Fruit fly (Drosophila melanogaster) whole organism, embryonic: Measurements from ENCODE around the gene Cpr.

ENCODE experiments used
- Adf1 ChIP-seq: fragments of 200-800 bp; sonication (Bioruptor generic); IDR thresholded peaks from 2 replicates; pipeline ENCODE4 v1.3.6; 2022; ENCODE audit warnings: missing biosample characterization, missing genetic modification characterization
- Atf-2 ChIP-seq: fragments of 200-800 bp; sonication (Bioruptor generic); optimal IDR thresholded peaks from 2 replicates; lab custom pipeline; 2016; ENCODE audit warnings: missing biosample characterization, missing genetic modification characterization
- Blimp-1 ChIP-seq: fragments of 200-800 bp; sonication (Bioruptor generic); optimal IDR thresholded peaks from 3 replicates; lab custom pipeline; 2018; ENCODE audit warnings: missing biosample characterization, missing genetic modification characterization, mild to moderate bottlenecking, moderate library complexity, missing genetic modification reagents
- CG10267 ChIP-seq: fragments of 200-800 bp; sonication (Bioruptor generic); optimal IDR thresholded peaks from 2 replicates; lab custom pipeline; 2018; ENCODE audit warnings: missing biosample characterization, mild to moderate bottlenecking, missing genetic modification characterization, moderate library complexity
- CG10654 ChIP-seq: fragments of 200-800 bp; sonication (Bioruptor generic); optimal IDR thresholded peaks from 2 replicates; lab custom pipeline; 2016; ENCODE audit warnings: missing biosample characterization, missing genetic modification characterization
- CG11504 ChIP-seq: fragments of 200-800 bp; sonication (Bioruptor generic); optimal IDR thresholded peaks from 3 replicates; lab custom pipeline; 2019; ENCODE audit warnings: missing biosample characterization, mild to moderate bottlenecking, missing genetic modification characterization, moderate library complexity
- CG14965 ChIP-seq: fragments of 200-800 bp; sonication (Bioruptor generic); optimal IDR thresholded peaks from 2 replicates; lab custom pipeline; 2016; ENCODE audit warnings: missing biosample characterization, missing genetic modification characterization, borderline replicate concordance
- CG15696 ChIP-seq: fragments of 200-800 bp; sonication (Bioruptor generic); optimal IDR thresholded peaks from 2 replicates; lab custom pipeline; 2019; ENCODE audit warnings: missing biosample characterization, mild to moderate bottlenecking, missing genetic modification characterization, moderate library complexity
- CG17802 ChIP-seq: fragments of 200-800 bp; sonication (Bioruptor generic); optimal IDR thresholded peaks from 2 replicates; lab custom pipeline; 2018; ENCODE audit warnings: missing biosample characterization, mild to moderate bottlenecking, missing genetic modification characterization, moderate library complexity
- CG18262 ChIP-seq: fragments of 200-800 bp; optimal IDR thresholded peaks from 3 replicates; lab custom pipeline; 2019; ENCODE audit warnings: missing biosample characterization, mild to moderate bottlenecking, missing genetic modification characterization, moderate library complexity
- CG34422 ChIP-seq: fragments of 200-800 bp; sonication (Bioruptor generic); IDR thresholded peaks from 3 replicates; pipeline ENCODE4 v1.3.6; 2022; ENCODE audit warnings: missing biosample characterization, missing genetic modification characterization
- CG42726 ChIP-seq: fragments of 200-800 bp; sonication (Bioruptor generic); IDR thresholded peaks from 2 replicates; pipeline ENCODE4 v1.3.6; 2022; ENCODE audit warnings: missing biosample characterization, missing genetic modification characterization; ENCODE audit not compliant: partially characterized antibody
- CG4424 ChIP-seq: fragments of 200-800 bp; sonication (Bioruptor generic); optimal IDR thresholded peaks from 3 replicates; lab custom pipeline; 2016; ENCODE audit warnings: missing biosample characterization, missing genetic modification characterization
- CG4730 ChIP-seq: fragments of 200-800 bp; sonication (Bioruptor generic); IDR thresholded peaks from 2 replicates; pipeline ENCODE4 v1.3.6; 2022; ENCODE audit warnings: missing biosample characterization, missing genetic modification characterization
- CG4820 ChIP-seq: fragments of 200-800 bp; sonication (Bioruptor generic); optimal IDR thresholded peaks from 3 replicates; lab custom pipeline; 2016; ENCODE audit warnings: missing biosample characterization, missing genetic modification characterization
- CG5953 ChIP-seq: fragments of 200-800 bp; sonication (Bioruptor generic); IDR thresholded peaks from 2 replicates; pipeline ENCODE4 v1.3.6; 2022; ENCODE audit warnings: missing biosample characterization, missing genetic modification characterization
- CG8290 ChIP-seq, 3 experiments: fragments of 200-800 bp; sonication (Bioruptor generic); optimal IDR thresholded peaks; 2 replicates each; lab custom pipeline; 2016 to 2019; ENCODE audit warnings: missing biosample characterization in 3 of 3, missing genetic modification characterization in 3 of 3, mild to moderate bottlenecking in 2 of 3, moderate library complexity in 1 of 3
- CG9797 ChIP-seq: fragments of 200-800 bp; sonication (Bioruptor generic); optimal IDR thresholded peaks from 3 replicates; lab custom pipeline; 2018; ENCODE audit warnings: missing biosample characterization, mild to moderate bottlenecking, missing genetic modification characterization
- CG9932 ChIP-seq: fragments of 200-800 bp; sonication (Bioruptor generic); IDR thresholded peaks from 2 replicates; pipeline ENCODE4 v1.3.6; 2022; ENCODE audit warnings: missing biosample characterization, missing genetic modification characterization
- Ets65A ChIP-seq: fragments of 200-800 bp; sonication (Bioruptor generic); peaks from one replicate; lab custom pipeline; 2016; ENCODE audit warnings: missing biosample characterization, missing genetic modification characterization
- H15 ChIP-seq: fragments of 200-800 bp; sonication (Bioruptor generic); IDR thresholded peaks from 3 replicates; pipeline ENCODE4 v1.3.6; 2022; ENCODE audit warnings: missing biosample characterization, missing genetic modification characterization
- HLH3B ChIP-seq: fragments of 200-800 bp; sonication (Bioruptor generic); IDR thresholded peaks from 2 replicates; pipeline ENCODE4 v1.3.6; 2022; ENCODE audit warnings: missing biosample characterization, missing genetic modification characterization
- HLH54F ChIP-seq: fragments of 200-800 bp; sonication (Bioruptor generic); optimal IDR thresholded peaks from 3 replicates; lab custom pipeline; 2016; ENCODE audit warnings: missing biosample characterization, missing genetic modification characterization
- Hmr ChIP-seq: fragments of 200-800 bp; sonication (Bioruptor generic); optimal IDR thresholded peaks from 3 replicates; lab custom pipeline; 2017; ENCODE audit warnings: mild to moderate bottlenecking, missing biosample characterization, missing genetic modification reagents, missing genetic modification characterization
- Meics ChIP-seq: fragments of 200-800 bp; sonication (Bioruptor generic); optimal IDR thresholded peaks from 2 replicates; lab custom pipeline; 2017; ENCODE audit warnings: missing biosample characterization, mild to moderate bottlenecking, missing genetic modification characterization
- NC2β ChIP-seq: fragments of 200-800 bp; sonication (Bioruptor generic); optimal IDR thresholded peaks from 2 replicates; lab custom pipeline; 2016; ENCODE audit warnings: missing biosample characterization, missing genetic modification characterization
- Nf-YC ChIP-seq: fragments of 200-800 bp; optimal IDR thresholded peaks from 3 replicates; lab custom pipeline; 2019; ENCODE audit warnings: missing biosample characterization, mild to moderate bottlenecking, missing genetic modification characterization, moderate library complexity
- Oaz ChIP-seq: fragments of 200-800 bp; sonication (Bioruptor generic); IDR thresholded peaks from 2 replicates; pipeline ENCODE4 v1.3.6; 2022; ENCODE audit warnings: missing biosample characterization, missing genetic modification characterization
- Tbp ChIP-seq: fragments of >200 bp; optimal IDR thresholded peaks from 2 replicates; lab custom pipeline; 2018; ENCODE audit warnings: missing biosample characterization, missing genetic modification characterization
- Xbp1 ChIP-seq: fragments of 200-800 bp; sonication (Bioruptor generic); optimal IDR thresholded peaks from 3 replicates; lab custom pipeline; 2016; ENCODE audit warnings: missing biosample characterization, mild to moderate bottlenecking, missing genetic modification characterization
- ase ChIP-seq: fragments of 200-800 bp; sonication (Bioruptor generic); IDR thresholded peaks from 3 replicates; pipeline ENCODE4 v1.3.6; 2022; ENCODE audit warnings: missing biosample characterization, missing genetic modification characterization
- ash1 ChIP-seq: fragments of 200-800 bp; sonication (Bioruptor generic); optimal IDR thresholded peaks from 2 replicates; lab custom pipeline; 2018; ENCODE audit warnings: missing biosample characterization, mild to moderate bottlenecking, missing genetic modification characterization
- bcd ChIP-seq: fragments of 200-800 bp; sonication (Bioruptor generic); optimal IDR thresholded peaks from 2 replicates; lab custom pipeline; 2017; ENCODE audit warnings: missing biosample characterization, mild to moderate bottlenecking, missing genetic modification characterization
- caup ChIP-seq: fragments of 200-800 bp; sonication (Bioruptor generic); optimal IDR thresholded peaks from 3 replicates; lab custom pipeline; 2017; ENCODE audit warnings: missing biosample characterization, mild to moderate bottlenecking, missing genetic modification characterization, moderate library complexity; ENCODE audit not compliant: severe bottlenecking
- crp ChIP-seq, 2 experiments: fragments of 200-800 bp; sonication (Bioruptor generic); optimal IDR thresholded peaks; 2 replicates in 1 of 2; 3 replicates in 1 of 2; lab custom pipeline; 2017; ENCODE audit warnings: missing biosample characterization in 2 of 2, missing genetic modification characterization in 2 of 2, mild to moderate bottlenecking in 1 of 2, moderate library complexity in 1 of 2
- dmrt11E ChIP-seq: fragments of 200-800 bp; sonication (Bioruptor generic); optimal IDR thresholded peaks from 3 replicates; lab custom pipeline; 2018; ENCODE audit warnings: missing biosample characterization, mild to moderate bottlenecking, missing genetic modification characterization, moderate library complexity
- dmrt99B ChIP-seq: fragments of 200-800 bp; sonication (Bioruptor generic); optimal IDR thresholded peaks from 2 replicates; lab custom pipeline; 2018; ENCODE audit warnings: missing biosample characterization, mild to moderate bottlenecking, missing genetic modification characterization, moderate library complexity
- dpn ChIP-seq, 2 experiments: fragments of 200-800 bp; sonication (Bioruptor generic); optimal IDR thresholded peaks; 3 replicates each; lab custom pipeline; 2016; ENCODE audit warnings: missing biosample characterization in 2 of 2, missing genetic modification characterization in 2 of 2
- esg ChIP-seq: fragments of 200-800 bp; sonication (Bioruptor generic); conservative IDR thresholded peaks from 2 replicates; pipeline ENCODE4 v1.3.6; 2022; ENCODE audit warnings: missing biosample characterization, missing genetic modification characterization
- fd102C ChIP-seq: fragments of 200-800 bp; sonication (Bioruptor generic); optimal IDR thresholded peaks from 2 replicates; lab custom pipeline; 2018; ENCODE audit warnings: missing biosample characterization, mild to moderate bottlenecking, missing genetic modification characterization, moderate library complexity
- grau ChIP-seq: fragments of 200-800 bp; optimal IDR thresholded peaks from 3 replicates; lab custom pipeline; 2019; ENCODE audit warnings: missing biosample characterization, mild to moderate bottlenecking, missing genetic modification characterization, moderate library complexity
- gt ChIP-seq: fragments of 200-800 bp; sonication (Bioruptor generic); IDR thresholded peaks from 2 replicates; pipeline ENCODE4 v1.3.6; 2022; ENCODE audit warnings: missing biosample characterization, missing genetic modification characterization
- insv ChIP-seq, 2 experiments: fragments of 200-800 bp; sonication (Bioruptor generic); optimal IDR thresholded peaks; 3 replicates each; lab custom pipeline; 2016 to 2018; ENCODE audit warnings: missing biosample characterization in 2 of 2, missing genetic modification characterization in 2 of 2
- ken ChIP-seq: fragments of 200-800 bp; sonication (Bioruptor generic); IDR thresholded peaks from 3 replicates; pipeline ENCODE4 v1.3.6; 2022; ENCODE audit warnings: missing biosample characterization, missing genetic modification characterization
- otp ChIP-seq: fragments of 200-800 bp; sonication (Bioruptor generic); IDR thresholded peaks from 3 replicates; pipeline ENCODE4, ENCODE4 v1.3.6; 2022; ENCODE audit warnings: missing biosample characterization, missing genetic modification characterization
- pfk ChIP-seq: fragments of 200-800 bp; sonication (Bioruptor generic); optimal IDR thresholded peaks from 2 replicates; lab custom pipeline; 2018; ENCODE audit warnings: missing biosample characterization, mild to moderate bottlenecking, missing genetic modification characterization, moderate library complexity
- tx ChIP-seq: fragments of 200-800 bp; sonication (Bioruptor generic); optimal IDR thresholded peaks from 2 replicates; lab custom pipeline; 2016; ENCODE audit warnings: missing biosample characterization, missing genetic modification characterization
- zen ChIP-seq: fragments of 200-800 bp; sonication (Bioruptor generic); optimal IDR thresholded peaks from 3 replicates; lab custom pipeline; 2018; ENCODE audit warnings: missing biosample characterization, mild to moderate bottlenecking, missing genetic modification characterization, moderate library complexity

Gene Cpr

DNA sequence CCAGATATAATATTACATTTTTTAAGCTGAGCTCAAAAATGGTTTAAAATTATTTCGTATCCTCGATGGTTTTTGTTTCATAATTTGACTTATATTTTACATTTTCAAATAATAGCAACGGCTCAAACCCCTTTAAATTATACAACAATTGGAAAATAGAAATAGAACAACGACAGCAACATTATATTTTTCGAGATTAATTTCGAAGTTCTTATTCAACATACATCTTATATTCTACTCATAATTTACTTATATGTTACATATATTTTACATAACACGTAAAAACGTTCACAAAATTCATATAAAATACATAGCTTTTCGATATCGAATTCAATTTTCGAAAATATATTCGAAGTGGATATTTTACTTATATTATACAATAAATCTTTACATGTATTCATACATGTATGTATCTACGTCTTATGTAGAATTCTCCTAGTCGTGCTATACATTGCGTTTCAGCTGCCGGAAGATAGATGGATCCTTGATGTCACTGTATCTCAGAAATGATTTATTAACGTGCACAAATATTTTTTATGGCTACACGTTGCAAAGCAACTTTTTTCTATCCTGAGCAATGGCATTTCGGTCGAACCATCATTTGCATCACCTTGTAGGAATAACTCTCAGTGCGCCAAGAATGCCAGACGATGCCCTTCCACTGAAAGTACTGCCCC is 18.2 kb downstream of the Cpr start (continued):
- TF ChIP-seq fd102C (GFP tag; lab: Kevin White, UChicago) (peak; percentile 45), dmrt11E (tag; lab: Kevin White, UChicago) (peak; percentile 44), tx (no peak), HLH3B (GFP tag; lab: Robert Waterston, UW) (peak; percentile 10; the same call in 1 of the 2 replicates), CG11504 (tag; lab: Kevin White, UChicago) (peak; percentile 72), HLH54F (GFP tag; lab: Kevin White, UChicago) (no peak), CG9797 (GFP tag; lab: Kevin White, UChicago) (no peak), bcd (GFP tag; lab: Kevin White, UChicago) (peak; percentile 39), CG17802 (tag; lab: Kevin White, UChicago) (peak; percentile 60), Xbp1 (GFP tag; lab: Kevin White, UChicago) (peak; percentile 54), CG34422 (GFP tag; lab: Robert Waterston, UW) (peak; percentile 30; the same call in 1 of the 3 replicates), CG4730 (GFP tag; lab: Robert Waterston, UW) (no peak), Oaz (GFP tag; lab: Robert Waterston, UW) (0 out of 2 replicates have a peak, but pooled peaks have one; percentile 28), zen (tag; lab: Kevin White, UChicago) (peak; percentile 68), CG5953 (GFP tag; lab: Robert Waterston, UW) (no peak), insv (GFP tag; optimal IDR thresholded peaks at IDR 0.05; lab: Kevin White, UChicago) (peak in 1 of 2 experiments; percentile 95), CG14965 (peak; percentile 98), H15 (0 out of 3 replicates have a peak, but pooled peaks have one; percentile 42), dpn (GFP tag; optimal IDR thresholded peaks at IDR 0.05; lab: Kevin White, UChicago) (peak; percentile 18 to 31), CG8290 (GFP tag; optimal IDR thresholded peaks at IDR 0.05; lab: Kevin White, UChicago) (peak; percentile 9), CG8290 (tag; optimal IDR thresholded peaks at IDR 0.05; lab: Kevin White, UChicago) (peak in 1 of 2 experiments; percentile 58), esg (GFP tag; lab: Robert Waterston, UW) (no peak), Tbp (no peak), CG9932 (GFP tag; lab: Robert Waterston, UW) (peak; percentile 51), NC2β (GFP tag; lab: Kevin White, UChicago) (no peak), Meics (GFP tag; lab: Kevin White, UChicago) (peak; percentile 58), CG4820 (GFP tag; lab: Kevin White, UChicago) (peak; percentile 54), ken (GFP tag; lab: Robert Waterston, UW) (0 out of 3 replicates have a peak, but pooled peaks have one; percentile 8), CG42726 (GFP tag; lab: Robert Waterston, UW) (0 out of 2 replicates have a peak, but pooled peaks have one; percentile 27), CG18262 (tag; lab: Kevin White, UChicago) (peak; percentile 58), grau (tag; lab: Kevin White, UChicago) (peak; percentile 34), dmrt99B (peak; percentile 32), gt (GFP tag; lab: Robert Waterston, UW) (no peak), ase (GFP tag; lab: Robert Waterston, UW) (peak; percentile 72; the same call in 2 of the 3 replicates), CG15696 (tag; lab: Kevin White, UChicago) (peak; percentile 53), crp (GFP tag; optimal IDR thresholded peaks at IDR 0.05; lab: Kevin White, UChicago) (no peak), Hmr (peak; percentile 30), Atf-2 (GFP tag; lab: Kevin White, UChicago) (no peak), CG4424 (GFP tag; lab: Kevin White, UChicago) (peak; percentile 63), Adf1 (GFP tag; lab: Robert Waterston, UW) (no peak), Nf-YC (tag; lab: Kevin White, UChicago) (peak; percentile 22), pfk (GFP tag; lab: Kevin White, UChicago) (peak; percentile 12), Blimp-1 (GFP tag; lab: Kevin White, UChicago) (peak; percentile 56), otp (GFP tag; lab: Robert Waterston, UW) (0 out of 3 replicates have a peak, but pooled peaks have one; percentile 26), Ets65A (GFP tag; lab: Kevin White, UChicago) (peak; percentile 82), CG10654 (peak; percentile 17), caup (GFP tag; lab: Kevin White, UChicago) (peak; percentile 56), ash1 (GFP tag; lab: Kevin White, UChicago) (no peak), CG10267 (tag; lab: Kevin White, UChicago) (peak; percentile 58)
